Worm (Caenorhabditis elegans) whole organism, young adult: ENCODE data around the gene F13B12.1.
A peak's percentile ranks its signal among the peaks of the same experiment; 100 is the strongest.

Experiments
- Y56A3A.18 ChIP-seq: fragments of 200-800 bp; sonication (Bioruptor generic); IDR thresholded peaks from 2 replicates; pipeline ENCODE4 v1.3.6; 2022; ENCODE audit warnings: missing genetic modification reagents, missing genetic modification characterization, missing compliant biosample characterization
- ZK185.1 ChIP-seq: sonication (generic microtip); optimal IDR thresholded peaks from 2 replicates; lab custom pipeline; 2016; ENCODE audit warnings: mild to moderate bottlenecking, missing genetic modification characterization, missing compliant biosample characterization; ENCODE audit not compliant: poor library complexity, severe bottlenecking
- attf-3 ChIP-seq: fragments of 200-800 bp; sonication (Bioruptor generic); conservative IDR thresholded peaks from 2 replicates; pipeline ENCODE4 v1.3.6; 2022; ENCODE audit warnings: missing genetic modification reagents, missing genetic modification characterization, missing compliant biosample characterization
- die-1 ChIP-seq: sonication (generic microtip); optimal IDR thresholded peaks from 2 replicates; lab custom pipeline; 2016; ENCODE audit warnings: missing genotype, mild to moderate bottlenecking, missing genetic modification characterization, missing compliant biosample characterization
- efl-1 ChIP-seq: fragments of 150-350 bp; optimal IDR thresholded peaks from 2 replicates; lab custom pipeline; 2014; ENCODE audit warnings: missing biosample characterization, missing genetic modification reagents, missing genetic modification characterization
- gei-17 ChIP-seq: fragments of 200-800 bp; sonication (Bioruptor generic); optimal IDR thresholded peaks from 2 replicates; lab custom pipeline; 2018; ENCODE audit warnings: mild to moderate bottlenecking, missing genetic modification characterization, missing compliant biosample characterization
- hmg-20 ChIP-seq: fragments of 200-800 bp; sonication (Bioruptor generic); IDR thresholded peaks from 2 replicates; pipeline ENCODE4 v1.3.6; 2022; ENCODE audit warnings: missing genetic modification reagents, missing genetic modification characterization, missing compliant biosample characterization
- sdz-38 ChIP-seq: sonication (generic microtip); optimal IDR thresholded peaks from 2 replicates; lab custom pipeline; 2016; ENCODE audit warnings: missing genotype, missing genetic modification characterization, missing compliant biosample characterization
- xnd-1 ChIP-seq: sonication (generic microtip); optimal IDR thresholded peaks from 2 replicates; lab custom pipeline; 2016; ENCODE audit warnings: missing genotype, missing genetic modification reagents, missing genetic modification characterization, missing compliant biosample characterization

F13B12.1 gene

DNA sequence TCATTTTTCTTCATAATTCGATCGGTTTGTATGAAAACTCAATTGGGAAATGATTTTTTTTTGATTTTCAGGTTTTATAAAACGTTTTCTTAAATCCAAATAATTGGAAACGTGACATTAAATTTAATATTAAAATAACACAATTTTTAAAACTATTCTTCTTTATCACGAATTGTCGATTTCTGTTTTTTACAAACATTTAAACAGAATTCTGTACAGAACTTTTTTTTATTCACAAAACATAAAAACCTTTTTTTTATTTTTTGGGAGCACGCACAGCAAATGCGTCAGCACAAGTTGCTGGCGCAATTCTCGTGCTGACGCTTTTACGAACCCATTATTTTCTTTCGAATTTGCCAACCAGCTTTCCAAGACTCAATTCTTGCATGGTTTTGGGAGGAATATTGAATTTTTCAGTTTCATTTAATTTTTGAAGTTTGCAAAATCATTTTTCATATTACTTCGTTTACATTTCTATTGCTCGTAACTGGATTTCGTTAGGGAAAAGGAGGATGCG, 50.6 kb downstream of the F13B12.1 start, which contains the start of gene mpz-5 (continued):
- TF ChIP-seq xnd-1 (no peak), gei-17 (GFP tag; lab: Kevin White, UChicago) (no peak), ZK185.1 (tag; lab: Kevin White, UChicago) (peak; percentile 57), hmg-20 (0 out of 2 replicates have a peak, but pooled peaks have one; percentile 42), die-1 (tag; lab: Kevin White, UChicago) (no peak), efl-1 (no peak), sdz-38 (tag; lab: Kevin White, UChicago) (no peak), attf-3 (GFP tag; lab: Robert Waterston, UW) (no peak), Y56A3A.18 (GFP tag; lab: Robert Waterston, UW) (0 out of 2 replicates have a peak, but pooled peaks have one; percentile 10)
- TF ChIP-seq, all 124 proteins: peak for 32
